Worm (Caenorhabditis elegans): ENCODE measurements around the gene aex-4.

DNA sequence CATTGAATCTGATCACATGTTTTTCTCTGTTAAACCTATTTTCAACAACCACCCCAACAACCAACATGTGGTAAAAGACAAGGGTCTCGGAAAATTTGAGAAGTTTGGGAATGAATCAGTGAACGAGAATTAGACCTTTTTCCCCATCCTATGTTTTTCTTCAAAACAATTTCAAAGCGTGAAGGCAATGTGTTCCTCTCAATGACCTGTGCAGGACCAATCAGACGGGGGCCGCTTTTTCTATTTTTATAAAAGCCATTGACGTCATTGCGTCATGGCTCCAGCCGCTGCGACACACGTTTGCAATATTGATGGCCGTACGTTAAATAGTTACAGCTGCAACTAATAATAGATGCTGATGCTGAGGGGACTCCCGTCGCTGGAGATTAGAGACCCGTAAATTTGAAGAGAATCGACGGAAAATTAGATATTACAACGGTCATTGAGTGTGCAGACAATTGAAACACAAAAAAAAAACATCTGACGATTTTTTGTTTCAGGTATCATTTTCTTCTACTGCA, 17.4 kb upstream of the aex-4 start:
- TF ChIP-seq elt-1 (tag; optimal IDR thresholded peaks at IDR 0.05), result no peak
- TF ChIP-seq lin-13 (GFP tag; optimal IDR thresholded peaks at IDR 0.05), result no peak
- no peak for TF ChIP-seq ztf-11 (tag; optimal IDR thresholded peaks at IDR 0.05)
- TF ChIP-seq ceh-16 (tag; optimal IDR thresholded peaks at IDR 0.05), result no peak
- TF ChIP-seq nhr-21 (tag; optimal IDR thresholded peaks at IDR 0.05), result no peak
- TF ChIP-seq lsy-2 (tag; optimal IDR thresholded peaks at IDR 0.05), result no peak
- TF ChIP-seq skn-1 (tag; optimal IDR thresholded peaks at IDR 0.05), result no peak
- TF ChIP-seq snpc-4 (tag; optimal IDR thresholded peaks at IDR 0.05), result no peak
- no peak for TF ChIP-seq mdl-1 (tag; optimal IDR thresholded peaks at IDR 0.05)

Data from whole organism, L2 larva.